Fruit fly (Drosophila melanogaster) whole organism, embryonic: Measurements from ENCODE around the gene Amun.
A peak's percentile ranks its signal among the peaks of the same experiment; 100 is the strongest.

Source experiments
- Ada2b ChIP-seq: fragments of 200-800 bp; sonication (Bioruptor generic); IDR thresholded peaks from 2 replicates; pipeline ENCODE4 v1.3.6; 2022; ENCODE audit warnings: missing biosample characterization, missing genetic modification characterization
- Atf-2 ChIP-seq: fragments of 200-800 bp; sonication (Bioruptor generic); optimal IDR thresholded peaks from 2 replicates; lab custom pipeline; 2016; ENCODE audit warnings: missing biosample characterization, missing genetic modification characterization
- Atf6 ChIP-seq: fragments of 200-800 bp; sonication (Bioruptor generic); IDR thresholded peaks from 2 replicates; pipeline ENCODE4 v1.3.6; 2022; ENCODE audit warnings: missing biosample characterization, missing genetic modification characterization
- B-H2 ChIP-seq: fragments of 200-800 bp; sonication (Bioruptor generic); optimal IDR thresholded peaks from 2 replicates; lab custom pipeline; 2018; ENCODE audit warnings: missing biosample characterization, mild to moderate bottlenecking, missing genetic modification characterization
- CG10462 ChIP-seq: fragments of 200-800 bp; sonication (Bioruptor generic); optimal IDR thresholded peaks from 2 replicates; lab custom pipeline; 2016; ENCODE audit warnings: missing biosample characterization, missing genetic modification characterization
- CG10979 ChIP-seq: fragments of 200-800 bp; sonication (Bioruptor generic); optimal IDR thresholded peaks from 2 replicates; lab custom pipeline; 2018; ENCODE audit warnings: missing biosample characterization, mild to moderate bottlenecking, missing genetic modification characterization, moderate library complexity
- CG12219 ChIP-seq: fragments of 200-800 bp; sonication (Bioruptor generic); optimal IDR thresholded peaks from 3 replicates; lab custom pipeline; 2018; ENCODE audit warnings: missing biosample characterization, mild to moderate bottlenecking, missing genetic modification characterization
- CG15269 ChIP-seq: fragments of 200-800 bp; sonication (Bioruptor generic); optimal IDR thresholded peaks from 2 replicates; lab custom pipeline; 2018; ENCODE audit warnings: missing biosample characterization, mild to moderate bottlenecking, missing genetic modification characterization, moderate library complexity
- CG1602 ChIP-seq: fragments of 200-800 bp; sonication (Bioruptor generic); optimal IDR thresholded peaks from 3 replicates; lab custom pipeline; 2016; ENCODE audit warnings: missing biosample characterization, missing genetic modification characterization
- CG16815 ChIP-seq: fragments of 200-800 bp; sonication (Bioruptor generic); optimal IDR thresholded peaks from 3 replicates; lab custom pipeline; 2017; ENCODE audit warnings: missing biosample characterization, mild to moderate bottlenecking, missing genetic modification characterization
- CG17359 ChIP-seq: fragments of 200-800 bp; sonication (Bioruptor generic); optimal IDR thresholded peaks from 3 replicates; lab custom pipeline; 2018; ENCODE audit warnings: missing biosample characterization, mild to moderate bottlenecking, missing genetic modification characterization, moderate library complexity
- CG17385 ChIP-seq: fragments of 200-800 bp; sonication (Bioruptor generic); optimal IDR thresholded peaks from 3 replicates; lab custom pipeline; 2018; ENCODE audit warnings: missing biosample characterization, mild to moderate bottlenecking, missing genetic modification characterization
- CG3065 ChIP-seq: fragments of 200-800 bp; sonication (Bioruptor generic); optimal IDR thresholded peaks from 2 replicates; lab custom pipeline; 2016; ENCODE audit warnings: missing biosample characterization, missing genetic modification characterization
- CG31365 ChIP-seq: fragments of 200-800 bp; sonication (Bioruptor generic); optimal IDR thresholded peaks from 2 replicates; lab custom pipeline; 2018; ENCODE audit warnings: missing biosample characterization, mild to moderate bottlenecking, missing genetic modification characterization
- CG32532 ChIP-seq: fragments of 200-800 bp; sonication (Bioruptor generic); IDR thresholded peaks from 2 replicates; pipeline ENCODE4 v1.3.6; 2022; ENCODE audit warnings: missing biosample characterization, missing genetic modification characterization
- CG33213 ChIP-seq: fragments of 200-800 bp; sonication (Bioruptor generic); optimal IDR thresholded peaks from 3 replicates; lab custom pipeline; 2016; ENCODE audit warnings: missing biosample characterization, missing genetic modification characterization
- CG9797 ChIP-seq: fragments of 200-800 bp; sonication (Bioruptor generic); optimal IDR thresholded peaks from 3 replicates; lab custom pipeline; 2018; ENCODE audit warnings: missing biosample characterization, mild to moderate bottlenecking, missing genetic modification characterization
- CkIIα-i1 ChIP-seq: fragments of 200-800 bp; sonication (Bioruptor generic); IDR thresholded peaks from 2 replicates; pipeline ENCODE4 v1.3.6; 2022; ENCODE audit warnings: missing biosample characterization, missing genetic modification characterization
- CoRest ChIP-seq: fragments of 200-800 bp; sonication (Bioruptor generic); optimal IDR thresholded peaks from 3 replicates; lab custom pipeline; 2018; ENCODE audit warnings: missing biosample characterization, mild to moderate bottlenecking, missing genetic modification characterization, moderate library complexity
- D19B ChIP-seq: fragments of 200-800 bp; sonication (Bioruptor generic); optimal IDR thresholded peaks from 2 replicates; lab custom pipeline; 2017; ENCODE audit warnings: missing biosample characterization, mild to moderate bottlenecking, missing genetic modification characterization
- Doc3 ChIP-seq: fragments of 200-800 bp; sonication (Bioruptor generic); IDR thresholded peaks from 3 replicates; pipeline ENCODE4 v1.3.6; 2022; ENCODE audit warnings: missing biosample characterization, missing genetic modification characterization; ENCODE audit not compliant: partially characterized antibody
- Drgx ChIP-seq: fragments of 200-800 bp; sonication (Bioruptor generic); IDR thresholded peaks from 2 replicates; pipeline ENCODE4 v1.3.6; 2022; ENCODE audit warnings: missing biosample characterization, missing genetic modification characterization
- E2f2 ChIP-seq: fragments of 200-800 bp; sonication (Bioruptor generic); IDR thresholded peaks from 2 replicates; pipeline ENCODE4 v1.3.6; 2022; ENCODE audit warnings: missing biosample characterization, missing genetic modification characterization
- Ets65A ChIP-seq: fragments of 200-800 bp; sonication (Bioruptor generic); peaks from one replicate; lab custom pipeline; 2016; ENCODE audit warnings: missing biosample characterization, missing genetic modification characterization
- H2.0 ChIP-seq: fragments of 200-800 bp; sonication (Bioruptor generic); IDR thresholded peaks from 2 replicates; pipeline ENCODE4 v1.3.6; 2022; ENCODE audit warnings: missing biosample characterization, missing genetic modification characterization
- Hr78 ChIP-seq, 2 experiments: fragments of 200-800 bp in 1 of 2; fragments of >200 bp in 1 of 2; sonication (Bioruptor generic) in 1 of 2; optimal IDR thresholded peaks; 2 replicates each; lab custom pipeline; 2017 to 2019; ENCODE audit warnings: missing biosample characterization in 2 of 2, missing genetic modification characterization in 2 of 2, mild to moderate bottlenecking in 1 of 2, moderate library complexity in 1 of 2
- MESR4 ChIP-seq: fragments of 200-800 bp; sonication (Bioruptor generic); optimal IDR thresholded peaks from 2 replicates; lab custom pipeline; 2018; ENCODE audit warnings: missing biosample characterization, mild to moderate bottlenecking, missing genetic modification characterization, moderate library complexity
- Opbp ChIP-seq: fragments of 200-800 bp; sonication (Bioruptor generic); IDR thresholded peaks from 3 replicates; pipeline ENCODE4 v1.3.6; 2022; ENCODE audit warnings: missing biosample characterization, missing genetic modification characterization; ENCODE audit not compliant: partially characterized antibody
- ab ChIP-seq: fragments of 200-800 bp; sonication (Bioruptor generic); optimal IDR thresholded peaks from 2 replicates; lab custom pipeline; 2016; ENCODE audit warnings: missing biosample characterization, missing genetic modification characterization
- al ChIP-seq: fragments of 200-800 bp; sonication (Bioruptor generic); IDR thresholded peaks from 2 replicates; pipeline ENCODE4 v1.3.6; 2022; ENCODE audit warnings: missing biosample characterization, missing genetic modification characterization
- bab2 ChIP-seq: fragments of 200-800 bp; sonication (Bioruptor generic); optimal IDR thresholded peaks from 2 replicates; lab custom pipeline; 2016; ENCODE audit warnings: missing biosample characterization, missing genetic modification characterization
- bcd ChIP-seq: fragments of 200-800 bp; sonication (Bioruptor generic); optimal IDR thresholded peaks from 2 replicates; lab custom pipeline; 2017; ENCODE audit warnings: missing biosample characterization, mild to moderate bottlenecking, missing genetic modification characterization
- croc ChIP-seq: fragments of 200-800 bp; sonication (Bioruptor generic); conservative IDR thresholded peaks from 3 replicates; pipeline ENCODE4 v1.3.6; 2022; ENCODE audit warnings: missing biosample characterization, missing genetic modification characterization
- emc ChIP-seq: fragments of 200-800 bp; sonication (Bioruptor generic); optimal IDR thresholded peaks from 2 replicates; lab custom pipeline; 2016; ENCODE audit warnings: missing biosample characterization, missing genetic modification characterization
- eve ChIP-seq, 2 experiments: fragments of >200 bp; optimal IDR thresholded peaks; 2 replicates each; lab custom pipeline; 2017; ENCODE audit warnings: missing biosample characterization in 2 of 2, missing genetic modification characterization in 2 of 2
- gce ChIP-seq: fragments of 200-800 bp; sonication (Bioruptor generic); IDR thresholded peaks from 3 replicates; pipeline ENCODE4 v1.3.6; 2022; ENCODE audit warnings: missing biosample characterization, missing genetic modification characterization
- gcm2 ChIP-seq: fragments of 200-800 bp; sonication (Bioruptor generic); optimal IDR thresholded peaks from 2 replicates; lab custom pipeline; 2016; ENCODE audit warnings: missing biosample characterization, missing genetic modification characterization
- hb ChIP-seq: fragments of 200-800 bp; sonication (Bioruptor generic); IDR thresholded peaks from 3 replicates; pipeline ENCODE4 v1.3.6; 2022; ENCODE audit warnings: missing biosample characterization, missing genetic modification characterization; ENCODE audit not compliant: partially characterized antibody
- nmo ChIP-seq: fragments of 200-800 bp; sonication (Bioruptor generic); optimal IDR thresholded peaks from 2 replicates; lab custom pipeline; 2018; ENCODE audit warnings: missing biosample characterization, mild to moderate bottlenecking, missing genetic modification characterization, moderate library complexity
- odd ChIP-seq: fragments of 200-800 bp; sonication (Bioruptor generic); optimal IDR thresholded peaks from 2 replicates; lab custom pipeline; 2017; ENCODE audit warnings: missing biosample characterization, mild to moderate bottlenecking, missing genetic modification characterization
- onecut ChIP-seq: fragments of 200-800 bp; sonication (Bioruptor generic); IDR thresholded peaks from 2 replicates; pipeline ENCODE4 v1.3.6; 2022; ENCODE audit warnings: missing biosample characterization, missing genetic modification characterization
- pnt ChIP-seq: fragments of 200-800 bp; sonication (Bioruptor generic); optimal IDR thresholded peaks from 3 replicates; lab custom pipeline; 2016; ENCODE audit warnings: missing biosample characterization, missing genetic modification characterization
- pum ChIP-seq: fragments of 200-800 bp; sonication (Bioruptor generic); optimal IDR thresholded peaks from 2 replicates; lab custom pipeline; 2016; ENCODE audit warnings: missing biosample characterization, missing genetic modification characterization
- sc ChIP-seq, 3 experiments: fragments of >200 bp in 2 of 3; fragments of 200-800 bp in 1 of 3; sonication (Bioruptor generic) in 1 of 3; optimal IDR thresholded peaks; 2 replicates in 2 of 3; 3 replicates in 1 of 3; lab custom pipeline; 2017; ENCODE audit warnings: mild to moderate bottlenecking in 1 of 3, missing biosample characterization in 1 of 3, missing genetic modification characterization in 1 of 3, missing genetic modification reagents in 1 of 3
- schlank ChIP-seq: fragments of 200-800 bp; sonication (Bioruptor generic); optimal IDR thresholded peaks from 2 replicates; lab custom pipeline; 2018; ENCODE audit warnings: missing biosample characterization, mild to moderate bottlenecking, missing genetic modification characterization
- seq ChIP-seq: fragments of 200-800 bp; sonication (Bioruptor generic); IDR thresholded peaks from 2 replicates; pipeline ENCODE4 v1.3.6; 2022; ENCODE audit warnings: missing biosample characterization, missing genetic modification characterization
- slbo ChIP-seq: fragments of 200-800 bp; sonication (Bioruptor generic); IDR thresholded peaks from 2 replicates; pipeline ENCODE4 v1.3.6; 2022; ENCODE audit warnings: missing biosample characterization, missing genetic modification characterization
- twi ChIP-seq: fragments of 200-800 bp; optimal IDR thresholded peaks from 2 replicates; lab custom pipeline; 2019; ENCODE audit warnings: missing biosample characterization, mild to moderate bottlenecking, missing genetic modification characterization, moderate library complexity
- unpg ChIP-seq: fragments of 200-800 bp; sonication (Bioruptor generic); optimal IDR thresholded peaks from 3 replicates; lab custom pipeline; 2018; ENCODE audit warnings: missing biosample characterization, mild to moderate bottlenecking, missing genetic modification characterization, moderate library complexity
- vvl ChIP-seq: fragments of 200-800 bp; sonication (Bioruptor generic); IDR thresholded peaks from 2 replicates; pipeline ENCODE4 v1.3.6; 2022; ENCODE audit warnings: missing biosample characterization, missing genetic modification characterization

The Amun gene

dm6 chrX:11720138-11720537 lies 4.8 kb upstream of the Amun start, which contains the start of gene Tango10 (continued):
- no peak for TF ChIP-seq Hr78 (GFP tag; optimal IDR thresholded peaks at IDR 0.05; lab: Kevin White, UChicago)
- peak; percentile 54 for TF ChIP-seq CG32532 (GFP tag; lab: Robert Waterston, UW)
- peak; percentile 34 for TF ChIP-seq CG1602 (GFP tag; lab: Kevin White, UChicago)
- no peak for TF ChIP-seq eve (GFP tag; optimal IDR thresholded peaks at IDR 0.05; lab: Kevin White, UChicago)
- peak; percentile 48 for TF ChIP-seq CG15269 (tag; lab: Kevin White, UChicago)
- TF ChIP-seq al: peak; percentile 24; the same call in 1 of the 2 replicates
- peak; percentile 48 for TF ChIP-seq Ets65A (GFP tag; lab: Kevin White, UChicago)
- TF ChIP-seq Atf6 (GFP tag; lab: Robert Waterston, UW): peak; percentile 51; the same call in 1 of the 2 replicates
- TF ChIP-seq pum (GFP tag; lab: Kevin White, UChicago): peak; percentile 55
- TF ChIP-seq CG12219 (GFP tag; lab: Kevin White, UChicago): peak; percentile 18
- peak; percentile 23 for TF ChIP-seq onecut
- no peak for TF ChIP-seq B-H2 (GFP tag; lab: Kevin White, UChicago)
- TF ChIP-seq seq (GFP tag; lab: Robert Waterston, UW): no peak
- peak; percentile 58 for TF ChIP-seq unpg (GFP tag; lab: Kevin White, UChicago)
- peak; percentile 69 for TF ChIP-seq MESR4 (GFP tag; lab: Kevin White, UChicago)
- TF ChIP-seq Atf-2: peak; percentile 2
- TF ChIP-seq CG17359 (tag; lab: Kevin White, UChicago): peak; percentile 26
- TF ChIP-seq slbo (GFP tag; lab: Robert Waterston, UW): peak; percentile 73
- TF ChIP-seq Doc3: peak; percentile 83
- TF ChIP-seq Drgx (GFP tag; lab: Robert Waterston, UW): no peak
- no peak for TF ChIP-seq sc (optimal IDR thresholded peaks at IDR 0.05; lab: Kevin White, UChicago)
- TF ChIP-seq sc (GFP tag; optimal IDR thresholded peaks at IDR 0.05; lab: Kevin White, UChicago): no peak
- TF ChIP-seq CkIIα-i1 (GFP tag; lab: Robert Waterston, UW): no peak
- TF ChIP-seq CG31365 (tag; lab: Kevin White, UChicago): no peak
- TF ChIP-seq pnt: peak; percentile 21
- TF ChIP-seq schlank (tag; lab: Kevin White, UChicago): no peak
- TF ChIP-seq emc (GFP tag; lab: Kevin White, UChicago): no peak
- no peak for TF ChIP-seq odd (GFP tag; lab: Kevin White, UChicago)
- no peak for TF ChIP-seq CG17385 (GFP tag; lab: Kevin White, UChicago)
- peak; percentile 46; the same call in 1 of the 2 replicates for TF ChIP-seq vvl
- TF ChIP-seq CG10462: peak; percentile 6
- TF ChIP-seq bab2 (GFP tag; lab: Kevin White, UChicago): no peak
- TF ChIP-seq gcm2 (GFP tag; lab: Kevin White, UChicago): peak; percentile 21
- peak; percentile 61 for TF ChIP-seq CoRest (tag; lab: Kevin White, UChicago)
- 0 out of 2 replicates have a peak, but pooled peaks have one; percentile 24 for TF ChIP-seq Ada2b (GFP tag; lab: Robert Waterston, UW)
- peak; percentile 21 for TF ChIP-seq CG16815
- TF ChIP-seq gce (GFP tag; lab: Robert Waterston, UW): no peak
- peak; percentile 38 for TF ChIP-seq CG9797 (GFP tag; lab: Kevin White, UChicago)
- no peak for TF ChIP-seq CG3065
- TF ChIP-seq CG10979 (tag; lab: Kevin White, UChicago): peak; percentile 63
- peak; percentile 88 for TF ChIP-seq E2f2 (GFP tag; lab: Robert Waterston, UW)
- peak; percentile 24; the same call in 1 of the 3 replicates for TF ChIP-seq croc (GFP tag; lab: Robert Waterston, UW)
- TF ChIP-seq D19B (GFP tag; lab: Kevin White, UChicago): no peak
- no peak for TF ChIP-seq twi (tag; lab: Kevin White, UChicago)
- peak; percentile 17 for TF ChIP-seq CG33213
- TF ChIP-seq nmo (GFP tag; lab: Kevin White, UChicago): peak; percentile 60
- TF ChIP-seq bcd (GFP tag; lab: Kevin White, UChicago): peak; percentile 20
- TF ChIP-seq ab: no peak
- peak; percentile 67; the same call in 1 of the 3 replicates for TF ChIP-seq hb
- no peak for TF ChIP-seq H2.0 (GFP tag; lab: Robert Waterston, UW)
- TF ChIP-seq Opbp (GFP tag; lab: Robert Waterston, UW): peak; percentile 60; the same call in 2 of the 3 replicates
